Fruit fly (Drosophila melanogaster) whole organism, embryonic: Measurements from ENCODE around the gene Ids.
A peak's percentile ranks its signal among the peaks of the same experiment; 100 is the strongest.

Source experiments
- Adf1 ChIP-seq: fragments of 200-800 bp; sonication (Bioruptor generic); IDR thresholded peaks from 2 replicates; pipeline ENCODE4 v1.3.6; 2022; ENCODE audit warnings: missing biosample characterization, missing genetic modification characterization
- CG11247 ChIP-seq: fragments of 200-800 bp; sonication (Bioruptor generic); IDR thresholded peaks from 2 replicates; pipeline ENCODE4 v1.3.6; 2022; ENCODE audit warnings: missing biosample characterization, missing genetic modification characterization
- CG12219 ChIP-seq: fragments of 200-800 bp; sonication (Bioruptor generic); optimal IDR thresholded peaks from 3 replicates; lab custom pipeline; 2018; ENCODE audit warnings: missing biosample characterization, mild to moderate bottlenecking, missing genetic modification characterization
- CG14050 ChIP-seq: fragments of 200-800 bp; sonication (Bioruptor generic); IDR thresholded peaks from 3 replicates; pipeline ENCODE4 v1.3.6; 2022; ENCODE audit warnings: missing biosample characterization, missing genetic modification characterization
- CG14860 ChIP-seq: fragments of 200-800 bp; sonication (Bioruptor generic); IDR thresholded peaks from 3 replicates; pipeline ENCODE4 v1.3.6; 2022; ENCODE audit warnings: missing biosample characterization, missing genetic modification characterization; ENCODE audit not compliant: partially characterized antibody
- CG15696 ChIP-seq: fragments of 200-800 bp; sonication (Bioruptor generic); optimal IDR thresholded peaks from 2 replicates; lab custom pipeline; 2019; ENCODE audit warnings: missing biosample characterization, mild to moderate bottlenecking, missing genetic modification characterization, moderate library complexity
- CG1603 ChIP-seq: fragments of 200-800 bp; sonication (Bioruptor generic); optimal IDR thresholded peaks from 2 replicates; lab custom pipeline; 2019; ENCODE audit warnings: missing biosample characterization, mild to moderate bottlenecking, missing genetic modification characterization, moderate library complexity
- CG16815 ChIP-seq: fragments of 200-800 bp; sonication (Bioruptor generic); optimal IDR thresholded peaks from 3 replicates; lab custom pipeline; 2017; ENCODE audit warnings: missing biosample characterization, mild to moderate bottlenecking, missing genetic modification characterization
- CG2116 ChIP-seq: fragments of 200-800 bp; sonication (Bioruptor generic); optimal IDR thresholded peaks from 3 replicates; lab custom pipeline; 2018; ENCODE audit warnings: missing biosample characterization, mild to moderate bottlenecking, missing genetic modification characterization
- CG2129 ChIP-seq: fragments of 200-800 bp; sonication (Bioruptor generic); IDR thresholded peaks from 2 replicates; pipeline ENCODE4 v1.3.6; 2022; ENCODE audit warnings: missing biosample characterization, missing genetic modification characterization; ENCODE audit not compliant: partially characterized antibody
- CG2678 ChIP-seq: fragments of 200-800 bp; sonication (Bioruptor generic); optimal IDR thresholded peaks from 3 replicates; lab custom pipeline; 2019; ENCODE audit warnings: missing biosample characterization, mild to moderate bottlenecking, missing genetic modification characterization, moderate library complexity
- CG2889 ChIP-seq: fragments of 200-800 bp; sonication (Bioruptor generic); IDR thresholded peaks from 3 replicates; pipeline ENCODE4 v1.3.6; 2022; ENCODE audit warnings: missing biosample characterization, missing genetic modification characterization
- CG30020 ChIP-seq: fragments of 200-800 bp; optimal IDR thresholded peaks from 2 replicates; lab custom pipeline; 2019; ENCODE audit warnings: missing biosample characterization, mild to moderate bottlenecking, missing genetic modification characterization, moderate library complexity
- CG3281 ChIP-seq: fragments of 200-800 bp; sonication (Bioruptor generic); optimal IDR thresholded peaks from 3 replicates; lab custom pipeline; 2017; ENCODE audit warnings: missing biosample characterization, mild to moderate bottlenecking, missing genetic modification characterization
- CG33213 ChIP-seq: fragments of 200-800 bp; sonication (Bioruptor generic); optimal IDR thresholded peaks from 3 replicates; lab custom pipeline; 2016; ENCODE audit warnings: missing biosample characterization, missing genetic modification characterization
- CG4617 ChIP-seq: fragments of 200-800 bp; sonication (Bioruptor generic); optimal IDR thresholded peaks from 3 replicates; lab custom pipeline; 2016; ENCODE audit warnings: missing biosample characterization, missing genetic modification characterization, borderline replicate concordance
- CG6254 ChIP-seq: fragments of 200-800 bp; sonication (Bioruptor generic); optimal IDR thresholded peaks from 3 replicates; lab custom pipeline; 2017; ENCODE audit warnings: mild to moderate bottlenecking, missing biosample characterization, missing genetic modification reagents, missing genetic modification characterization
- CG6765 ChIP-seq: fragments of 200-800 bp; sonication (Bioruptor generic); optimal IDR thresholded peaks from 3 replicates; lab custom pipeline; 2017; ENCODE audit warnings: missing biosample characterization, mild to moderate bottlenecking, missing genetic modification characterization
- CoRest ChIP-seq: fragments of 200-800 bp; sonication (Bioruptor generic); optimal IDR thresholded peaks from 3 replicates; lab custom pipeline; 2018; ENCODE audit warnings: missing biosample characterization, mild to moderate bottlenecking, missing genetic modification characterization, moderate library complexity
- Doc3 ChIP-seq: fragments of 200-800 bp; sonication (Bioruptor generic); IDR thresholded peaks from 3 replicates; pipeline ENCODE4 v1.3.6; 2022; ENCODE audit warnings: missing biosample characterization, missing genetic modification characterization; ENCODE audit not compliant: partially characterized antibody
- E2f2 ChIP-seq: fragments of 200-800 bp; sonication (Bioruptor generic); IDR thresholded peaks from 2 replicates; pipeline ENCODE4 v1.3.6; 2022; ENCODE audit warnings: missing biosample characterization, missing genetic modification characterization
- Ets97D ChIP-seq: fragments of 200-800 bp; sonication (Bioruptor generic); optimal IDR thresholded peaks from 3 replicates; lab custom pipeline; 2016; ENCODE audit warnings: missing biosample characterization, missing genetic modification characterization
- Hand ChIP-seq: fragments of 200-800 bp; sonication (Bioruptor generic); optimal IDR thresholded peaks from 2 replicates; lab custom pipeline; 2017; ENCODE audit warnings: mild to moderate bottlenecking, missing biosample characterization, missing genetic modification reagents, missing genetic modification characterization
- HmgZ ChIP-seq: fragments of 200-800 bp; sonication (Bioruptor generic); optimal IDR thresholded peaks from 2 replicates; lab custom pipeline; 2018; ENCODE audit warnings: missing biosample characterization, mild to moderate bottlenecking, missing genetic modification characterization
- Myb ChIP-seq: fragments of 200-800 bp; sonication (Bioruptor generic); optimal IDR thresholded peaks from 2 replicates; lab custom pipeline; 2016; ENCODE audit warnings: missing biosample characterization, missing genetic modification characterization
- Opbp ChIP-seq: fragments of 200-800 bp; sonication (Bioruptor generic); IDR thresholded peaks from 3 replicates; pipeline ENCODE4 v1.3.6; 2022; ENCODE audit warnings: missing biosample characterization, missing genetic modification characterization; ENCODE audit not compliant: partially characterized antibody
- Rfx ChIP-seq: fragments of 200-800 bp; sonication (Bioruptor generic); IDR thresholded peaks from 2 replicates; pipeline ENCODE4 v1.3.6; 2022; ENCODE audit warnings: missing biosample characterization, missing genetic modification characterization
- Rx ChIP-seq: fragments of 200-800 bp; sonication (Bioruptor generic); IDR thresholded peaks from 2 replicates; pipeline ENCODE4 v1.3.6; 2022; ENCODE audit warnings: missing biosample characterization, missing genetic modification characterization
- Scr ChIP-seq: fragments of 200-800 bp; sonication (Bioruptor generic); IDR thresholded peaks from 2 replicates; pipeline ENCODE4 v1.3.6; 2022; ENCODE audit warnings: missing biosample characterization, missing genetic modification characterization; ENCODE audit not compliant: partially characterized antibody
- amos ChIP-seq: fragments of 200-800 bp; sonication (Bioruptor generic); IDR thresholded peaks from 2 replicates; pipeline ENCODE4 v1.3.6; 2022; ENCODE audit warnings: missing biosample characterization, missing genetic modification characterization; ENCODE audit not compliant: partially characterized antibody
- hbn ChIP-seq: fragments of 200-800 bp; sonication (Bioruptor generic); IDR thresholded peaks from 2 replicates; pipeline ENCODE4 v1.3.6; 2022; ENCODE audit warnings: missing biosample characterization, missing genetic modification characterization; ENCODE audit not compliant: partially characterized antibody
- her ChIP-seq: fragments of 200-800 bp; sonication (Bioruptor generic); optimal IDR thresholded peaks from 2 replicates; lab custom pipeline; 2016; ENCODE audit warnings: missing biosample characterization, missing genetic modification characterization
- inv ChIP-seq: fragments of 200-800 bp; sonication (Bioruptor generic); IDR thresholded peaks from 2 replicates; pipeline ENCODE4 v1.3.6; 2022; ENCODE audit warnings: missing biosample characterization, missing genetic modification characterization; ENCODE audit not compliant: partially characterized antibody
- nmo ChIP-seq: fragments of 200-800 bp; sonication (Bioruptor generic); optimal IDR thresholded peaks from 2 replicates; lab custom pipeline; 2018; ENCODE audit warnings: missing biosample characterization, mild to moderate bottlenecking, missing genetic modification characterization, moderate library complexity
- ranshi ChIP-seq: fragments of 200-800 bp; sonication (Bioruptor generic); IDR thresholded peaks from 2 replicates; pipeline ENCODE4 v1.3.6; 2022; ENCODE audit warnings: missing biosample characterization, missing genetic modification characterization
- row ChIP-seq: fragments of 200-800 bp; sonication (Bioruptor generic); IDR thresholded peaks from 3 replicates; pipeline ENCODE4 v1.3.6; 2022; ENCODE audit warnings: missing biosample characterization, missing genetic modification characterization
- seq ChIP-seq: fragments of 200-800 bp; sonication (Bioruptor generic); IDR thresholded peaks from 2 replicates; pipeline ENCODE4 v1.3.6; 2022; ENCODE audit warnings: missing biosample characterization, missing genetic modification characterization
- slbo ChIP-seq: fragments of 200-800 bp; sonication (Bioruptor generic); IDR thresholded peaks from 2 replicates; pipeline ENCODE4 v1.3.6; 2022; ENCODE audit warnings: missing biosample characterization, missing genetic modification characterization
- sob ChIP-seq: fragments of 200-800 bp; sonication (Bioruptor generic); IDR thresholded peaks from 2 replicates; pipeline ENCODE4 v1.3.6; 2022; ENCODE audit warnings: missing biosample characterization, missing genetic modification characterization
- stwl ChIP-seq: fragments of 200-800 bp; sonication (Bioruptor generic); optimal IDR thresholded peaks from 3 replicates; lab custom pipeline; 2018; ENCODE audit warnings: missing biosample characterization, mild to moderate bottlenecking, missing genetic modification characterization, moderate library complexity
- tgo ChIP-seq: fragments of 200-800 bp; sonication (Bioruptor generic); IDR thresholded peaks from 3 replicates; pipeline ENCODE4 v1.3.6; 2022; ENCODE audit warnings: missing biosample characterization, missing genetic modification characterization
- tin ChIP-seq: fragments of 200-800 bp; sonication (Bioruptor generic); optimal IDR thresholded peaks from 3 replicates; lab custom pipeline; 2016; ENCODE audit warnings: missing biosample characterization, missing genetic modification characterization
- tna ChIP-seq: fragments of 200-800 bp; sonication (Bioruptor generic); IDR thresholded peaks from 2 replicates; pipeline ENCODE4 v1.3.6; 2022; ENCODE audit warnings: missing biosample characterization, missing genetic modification characterization; ENCODE audit not compliant: partially characterized antibody

Ids gene

DNA sequence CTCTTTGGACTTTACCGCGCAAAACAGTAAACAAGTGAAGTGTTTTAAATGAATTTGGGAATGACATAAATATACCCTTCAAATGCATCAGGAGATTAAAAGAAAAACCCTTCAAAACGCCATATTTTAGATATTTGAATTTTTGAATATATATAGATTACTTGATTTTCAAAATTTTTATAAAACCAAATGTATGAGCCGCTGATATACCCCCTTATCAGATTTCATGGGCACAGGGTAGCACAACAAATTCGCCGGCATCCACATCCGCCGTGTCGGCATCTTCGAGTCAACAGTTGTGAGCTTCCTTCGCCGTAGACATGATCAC lies at the start of gene Ids (continued):
- no peak for TF ChIP-seq her (GFP tag; lab: Kevin White, UChicago)
- TF ChIP-seq CG6254 (GFP tag; lab: Kevin White, UChicago), result peak; percentile 63
- no peak for TF ChIP-seq CG30020 (tag; lab: Kevin White, UChicago)
- peak; percentile 52 for TF ChIP-seq CG12219 (GFP tag; lab: Kevin White, UChicago)
- peak; percentile 50; the same call in 1 of the 2 replicates for TF ChIP-seq Rx (GFP tag; lab: Robert Waterston, UW)
- peak; percentile 80 for TF ChIP-seq seq (GFP tag; lab: Robert Waterston, UW)
- peak; percentile 52 for TF ChIP-seq CG16815
- TF ChIP-seq CG2678 (tag; lab: Kevin White, UChicago), result peak; percentile 76

DNA sequence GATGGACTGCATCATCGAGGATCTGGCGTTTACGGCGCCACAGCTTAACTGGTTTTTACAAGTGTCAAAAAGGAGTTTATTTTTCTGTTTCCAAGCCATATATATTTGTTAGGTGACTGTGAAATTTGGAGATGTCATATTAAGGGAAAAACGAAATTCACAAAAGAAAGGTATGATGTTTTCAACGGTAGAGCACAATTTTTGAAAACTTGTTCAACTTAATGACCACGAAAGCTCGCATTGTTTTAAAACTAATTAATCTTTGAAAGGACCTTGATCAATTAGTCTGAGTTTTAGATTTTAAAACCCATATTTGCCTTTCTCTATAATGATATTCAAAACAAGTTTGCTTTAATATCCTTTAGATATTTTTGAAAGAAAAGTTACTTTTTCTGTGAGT lies 49.3 kb upstream of the Ids start, which contains the start of gene Strip:
Gene Strip, minus strand, starts transcription at position 101 of the 400 bp plus-strand sequence.
- TF ChIP-seq CG2129 (GFP tag; lab: Robert Waterston, UW), result no peak
- no peak for TF ChIP-seq amos (GFP tag; lab: Robert Waterston, UW)

dm6 chr3L:3329763-3330162 lies 48.3 kb upstream of the Ids start, which contains the start of gene CG14961:
TSS of gene CG14961 (plus strand) at chr3L:3330063.
- no peak for TF ChIP-seq CG14050 (GFP tag; lab: Robert Waterston, UW)
- TF ChIP-seq Hand (GFP tag; lab: Kevin White, UChicago), result no peak
- TF ChIP-seq CG6765 (GFP tag; lab: Kevin White, UChicago), result no peak
- TF ChIP-seq CG3281 (GFP tag; lab: Kevin White, UChicago), result no peak
- no peak for TF ChIP-seq ranshi (GFP tag; lab: Robert Waterston, UW)
- TF ChIP-seq sob (GFP tag; lab: Robert Waterston, UW), result no peak
- no peak for TF ChIP-seq CG33213 (GFP tag; lab: Kevin White, UChicago)

DNA sequence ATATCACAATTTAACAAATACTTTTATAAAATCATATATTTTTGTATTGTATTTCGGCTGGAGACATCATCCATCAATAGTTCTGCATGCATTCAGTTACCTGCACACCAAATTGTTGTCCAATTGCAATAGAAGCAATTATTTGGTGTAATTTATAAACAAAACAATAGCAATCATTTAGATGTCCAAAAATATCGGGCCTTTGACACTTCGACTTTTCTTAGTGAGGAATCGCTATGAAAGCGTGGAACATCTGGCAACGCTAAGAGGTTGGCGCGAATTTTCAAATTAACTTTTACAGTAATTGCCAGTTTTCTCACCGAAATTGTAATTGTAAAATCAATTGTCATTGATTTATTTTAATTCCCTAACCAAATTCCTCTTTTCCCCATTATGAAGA lies 43.3 kb upstream of the Ids start, which contains the start of gene CG14969:
Gene CG14969, minus strand, starts transcription at position 195 of the 400 bp plus-strand sequence.
- TF ChIP-seq stwl (peak; percentile 50), E2f2 (peak; percentile 95), tna (GFP tag; lab: Robert Waterston, UW) (no peak; the same call in 1 of the 2 replicates), CG33213 (GFP tag; lab: Kevin White, UChicago) (peak; percentile 51), tgo (GFP tag; lab: Robert Waterston, UW) (no peak), Rfx (GFP tag; lab: Robert Waterston, UW) (peak; percentile 46), Ets97D (peak; percentile 39), Opbp (GFP tag; lab: Robert Waterston, UW) (peak; percentile 64; the same call in 1 of the 3 replicates), Myb (GFP tag; lab: Kevin White, UChicago) (peak; percentile 41), hbn (GFP tag; lab: Robert Waterston, UW) (peak; percentile 37; the same call in 1 of the 2 replicates), CG2889 (GFP tag; lab: Robert Waterston, UW) (no peak), tin (GFP tag; lab: Kevin White, UChicago) (peak; percentile 18), CoRest (tag; lab: Kevin White, UChicago) (peak; percentile 15), row (GFP tag; lab: Robert Waterston, UW) (peak; percentile 13; the same call in 1 of the 3 replicates), Doc3 (0 out of 3 replicates have a peak, but pooled peaks have one; percentile 29), HmgZ (tag; lab: Kevin White, UChicago) (peak; percentile 22), inv (0 out of 2 replicates have a peak, but pooled peaks have one; percentile 12), CG1603 (tag; lab: Kevin White, UChicago) (peak; percentile 70), CG4617 (GFP tag; lab: Kevin White, UChicago) (peak; percentile 67), Scr (GFP tag; lab: Robert Waterston, UW) (peak; percentile 49; the same call in 1 of the 2 replicates), CG11247 (GFP tag; lab: Robert Waterston, UW) (no peak), CG14860 (GFP tag; lab: Robert Waterston, UW) (peak; percentile 46; the same call in 1 of the 3 replicates), CG2116 (GFP tag; lab: Kevin White, UChicago) (peak; percentile 95), Adf1 (GFP tag; lab: Robert Waterston, UW) (no peak), amos (GFP tag; lab: Robert Waterston, UW) (peak; percentile 50; the same call in 1 of the 2 replicates), CG15696 (tag; lab: Kevin White, UChicago) (no peak), slbo (GFP tag; lab: Robert Waterston, UW) (peak; percentile 25; the same call in 1 of the 2 replicates), nmo (GFP tag; lab: Kevin White, UChicago) (peak; percentile 4)
